Worm (Caenorhabditis elegans) whole organism, L4 larva: ENCODE measurements around the gene C10A4.9.

ENCODE experiments used
- F10B5.3 ChIP-seq: sonication (generic microtip); optimal IDR thresholded peaks from 2 replicates; lab custom pipeline; 2016; ENCODE audit warnings: mild to moderate bottlenecking, missing genetic modification characterization, missing compliant biosample characterization
- F37D6.2 ChIP-seq: sonication (generic microtip); optimal IDR thresholded peaks from 2 replicates; lab custom pipeline; 2016; ENCODE audit warnings: mild to moderate bottlenecking, missing genetic modification characterization, missing compliant biosample characterization
- F44E2.7 ChIP-seq: fragments of 200-800 bp; sonication (Bioruptor generic); IDR thresholded peaks from 2 replicates; pipeline ENCODE4 v2.1.2; 2022; ENCODE audit warnings: missing genetic modification characterization, missing compliant biosample characterization
- ZK337.2 ChIP-seq: fragments of 200-800 bp; sonication (Bioruptor generic); IDR thresholded peaks from 2 replicates; pipeline ENCODE4 v1.3.6; 2022; ENCODE audit warnings: missing genetic modification reagents, missing genetic modification characterization, missing compliant biosample characterization
- aha-1 ChIP-seq: fragments of 150-350 bp; peaks from one replicate; lab custom pipeline; 2014; ENCODE audit warnings: missing biosample characterization, missing genetic modification characterization
- ama-1 ChIP-seq: fragments of 150-350 bp; optimal IDR thresholded peaks from 2 replicates; lab custom pipeline; 2014; ENCODE audit warnings: inconsistent platforms, mixed read lengths
- attf-4 ChIP-seq: sonication (generic microtip); optimal IDR thresholded peaks from 3 replicates; lab custom pipeline; 2017; ENCODE audit warnings: missing biosample characterization, missing genetic modification characterization
- ceh-20 ChIP-seq: fragments of 200-800 bp; sonication (Bioruptor generic); IDR thresholded peaks from 2 replicates; pipeline ENCODE4 v1.3.6; 2022; ENCODE audit warnings: missing genetic modification reagents, missing genetic modification characterization, missing compliant biosample characterization
- ceh-28 ChIP-seq: fragments of 150-350 bp; optimal IDR thresholded peaks from 2 replicates; lab custom pipeline; 2014; ENCODE audit warnings: missing biosample characterization, missing genetic modification reagents, missing genetic modification characterization
- ceh-44 ChIP-seq: fragments of 200-800 bp; sonication (Bioruptor generic); IDR thresholded peaks from 2 replicates; pipeline ENCODE4 v1.3.6; 2022; ENCODE audit warnings: missing genetic modification reagents, missing genetic modification characterization, missing compliant biosample characterization
- ceh-62 ChIP-seq: sonication (generic microtip); optimal IDR thresholded peaks from 2 replicates; lab custom pipeline; 2017; ENCODE audit warnings: missing biosample characterization, missing genetic modification characterization
- ces-1 ChIP-seq: fragments of 150-350 bp; sonication (generic microtip); optimal IDR thresholded peaks from 4 replicates; lab custom pipeline; 2014; ENCODE audit warnings: missing biosample characterization, missing genetic modification reagents, missing genetic modification characterization
- daf-19 ChIP-seq: fragments of 200-800 bp; sonication (Bioruptor generic); conservative IDR thresholded peaks from 2 replicates; pipeline ENCODE4 v1.3.6; 2022; ENCODE audit warnings: missing genetic modification characterization, missing compliant biosample characterization
- daf-8 ChIP-seq: fragments of 200-800 bp; sonication (Bioruptor generic); IDR thresholded peaks from 2 replicates; pipeline ENCODE4 v1.3.6; 2022; ENCODE audit warnings: missing genetic modification characterization, missing compliant biosample characterization
- dmd-9 ChIP-seq: fragments of 200-800 bp; sonication (Bioruptor generic); IDR thresholded peaks from 2 replicates; pipeline ENCODE4 v1.3.6; 2022; ENCODE audit warnings: missing genetic modification reagents, missing genetic modification characterization, missing compliant biosample characterization
- egl-27 ChIP-seq: sonication (generic microtip); optimal IDR thresholded peaks from 3 replicates; lab custom pipeline; 2017; ENCODE audit warnings: missing biosample characterization, missing genetic modification reagents, missing genetic modification characterization
- egl-43 ChIP-seq: fragments of 200-800 bp; sonication (Bioruptor generic); IDR thresholded peaks from 2 replicates; pipeline ENCODE4 v1.3.6; 2022; ENCODE audit warnings: missing genetic modification reagents, missing genetic modification characterization, missing compliant biosample characterization
- fkh-10 ChIP-seq: fragments of 150-350 bp; optimal IDR thresholded peaks from 2 replicates; lab custom pipeline; 2014; ENCODE audit warnings: missing biosample characterization, missing genetic modification reagents, missing genetic modification characterization
- gei-8 ChIP-seq: fragments of 200-800 bp; sonication (Bioruptor generic); optimal IDR thresholded peaks from 2 replicates; lab custom pipeline; 2018; ENCODE audit warnings: mild to moderate bottlenecking, missing genetic modification characterization, missing compliant biosample characterization
- hif-1 ChIP-seq, 2 experiments: sonication (generic microtip); optimal IDR thresholded peaks; 2 replicates each; lab custom pipeline; 2016 to 2017; ENCODE audit warnings: missing compliant biosample characterization in 2 of 2, missing genetic modification characterization in 2 of 2, missing genetic modification reagents in 2 of 2, missing genotype in 2 of 2, mild to moderate bottlenecking in 1 of 2
- hmg-1.1 ChIP-seq: fragments of 200-800 bp; sonication (Bioruptor generic); IDR thresholded peaks from 2 replicates; pipeline ENCODE4 v1.3.6; 2022; ENCODE audit warnings: missing genetic modification reagents, missing genetic modification characterization, missing compliant biosample characterization
- lim-7 ChIP-seq: fragments of 200-800 bp; sonication (Bioruptor generic); IDR thresholded peaks from 2 replicates; pipeline ENCODE4 v1.3.6; 2022; ENCODE audit warnings: missing genetic modification characterization, missing compliant biosample characterization
- lin-39 ChIP-seq: fragments of 150-350 bp; optimal IDR thresholded peaks from 2 replicates; lab custom pipeline; 2014; ENCODE audit warnings: missing biosample characterization, missing genetic modification reagents, missing genetic modification characterization
- lsy-2 ChIP-seq, 2 experiments: fragments of 150-350 bp in 1 of 2; sonication (generic microtip) in 1 of 2; optimal IDR thresholded peaks; 2 replicates each; lab custom pipeline; 2014 to 2017; ENCODE audit warnings: missing biosample characterization in 2 of 2, missing genetic modification characterization in 2 of 2
- madf-5 ChIP-seq, 2 experiments: fragments of 200-800 bp; sonication (Bioruptor generic); IDR thresholded peaks; 2 replicates each; pipeline ENCODE4 v1.3.6; 2022; ENCODE audit warnings: missing compliant biosample characterization in 2 of 2, missing genetic modification characterization in 2 of 2
- madf-9 ChIP-seq: fragments of 200-800 bp; sonication (Bioruptor generic); conservative IDR thresholded peaks from 2 replicates; pipeline ENCODE4 v1.3.6; 2022; ENCODE audit warnings: missing genetic modification reagents, missing genetic modification characterization, missing compliant biosample characterization
- mdt-29 ChIP-seq: fragments of 200-800 bp; sonication (Bioruptor generic); IDR thresholded peaks from 2 replicates; pipeline ENCODE4 v1.3.6; 2022; ENCODE audit warnings: missing genetic modification reagents, missing genetic modification characterization, missing compliant biosample characterization
- nhr-11 ChIP-seq: fragments of 150-350 bp; optimal IDR thresholded peaks from 2 replicates; lab custom pipeline; 2014; ENCODE audit warnings: missing biosample characterization, missing genetic modification characterization
- nhr-42 ChIP-seq: fragments of 200-800 bp; sonication (Bioruptor generic); IDR thresholded peaks from 2 replicates; pipeline ENCODE4 v1.3.6; 2022; ENCODE audit warnings: missing genetic modification characterization, missing compliant biosample characterization
- nhr-48 ChIP-seq: sonication (generic microtip); optimal IDR thresholded peaks from 2 replicates; lab custom pipeline; 2016; ENCODE audit warnings: mild to moderate bottlenecking, missing genetic modification characterization, missing compliant biosample characterization
- nhr-6 ChIP-seq: fragments of 150-350 bp; optimal IDR thresholded peaks from 2 replicates; lab custom pipeline; 2014; ENCODE audit warnings: missing biosample characterization, missing genetic modification characterization
- rbr-2 ChIP-seq: sonication (generic microtip); optimal IDR thresholded peaks from 2 replicates; lab custom pipeline; 2016; ENCODE audit warnings: missing genotype, missing genetic modification characterization, missing compliant biosample characterization
- saeg-2 ChIP-seq: fragments of 200-800 bp; sonication (Bioruptor generic); IDR thresholded peaks from 2 replicates; pipeline ENCODE4 v1.3.6; 2022; ENCODE audit warnings: missing genetic modification reagents, missing genetic modification characterization, missing compliant biosample characterization
- sdz-12 ChIP-seq: fragments of 200-800 bp; sonication (Bioruptor generic); optimal IDR thresholded peaks from 2 replicates; lab custom pipeline; 2018; ENCODE audit warnings: mild to moderate bottlenecking, missing genetic modification characterization, missing compliant biosample characterization
- set-16 ChIP-seq: fragments of 200-800 bp; sonication (Bioruptor generic); IDR thresholded peaks from 2 replicates; pipeline ENCODE4 v1.3.6; 2022; ENCODE audit warnings: missing genetic modification reagents, missing genetic modification characterization, missing compliant biosample characterization
- skn-1 ChIP-seq: fragments of 150-350 bp; optimal IDR thresholded peaks from 2 replicates; lab custom pipeline; 2014; ENCODE audit warnings: missing biosample characterization, missing genetic modification characterization
- snpc-1.2 ChIP-seq: fragments of 200-800 bp; sonication (Bioruptor generic); IDR thresholded peaks from 2 replicates; pipeline ENCODE4 v1.3.6; 2022; ENCODE audit warnings: missing genetic modification reagents, missing genetic modification characterization, missing compliant biosample characterization
- snpc-4 ChIP-seq: fragments of 150-350 bp; optimal IDR thresholded peaks from 2 replicates; lab custom pipeline; 2014; ENCODE audit warnings: missing biosample characterization, missing genetic modification characterization
- unc-62 ChIP-seq, 3 experiments: fragments of 150-350 bp in 1 of 3; sonication (generic microtip); optimal IDR thresholded peaks in 2 of 3; peaks in 1 of 3; 1 replicate in 1 of 3; 2 replicates in 2 of 3; lab custom pipeline; 2014 to 2017; ENCODE audit warnings: missing biosample characterization in 3 of 3, missing genetic modification characterization in 3 of 3, missing genetic modification reagents in 3 of 3, missing genotype in 1 of 3
- zip-2 ChIP-seq: fragments of 150-350 bp; optimal IDR thresholded peaks from 2 replicates; lab custom pipeline; 2014; ENCODE audit warnings: missing biosample characterization, missing genetic modification characterization
- ztf-11 ChIP-seq: fragments of 150-350 bp; optimal IDR thresholded peaks from 2 replicates; lab custom pipeline; 2014; ENCODE audit warnings: missing biosample characterization, missing genetic modification characterization

Gene C10A4.9

DNA sequence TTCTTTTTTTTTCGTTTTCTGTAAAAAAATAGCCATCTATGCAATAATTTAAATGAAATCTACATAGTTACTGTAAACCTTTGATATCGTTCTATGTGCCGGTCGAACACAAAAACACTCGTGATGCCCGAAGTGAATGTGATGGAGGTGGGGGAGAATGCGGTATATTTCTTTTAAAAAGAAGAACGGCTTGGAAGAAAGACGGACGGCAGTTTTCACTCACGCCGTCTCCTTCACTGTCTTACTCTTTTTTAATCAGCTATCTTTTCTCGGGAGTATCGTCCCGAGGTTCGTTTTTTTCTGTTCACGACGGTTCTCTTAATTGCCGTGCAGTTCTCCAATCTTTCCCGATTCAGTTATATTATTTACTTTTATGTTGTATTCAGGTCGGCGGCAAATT lies 22.1 kb upstream of the C10A4.9 start, which contains the start of gene C10A4.10:
Gene C10A4.10 (plus strand): TSS at position 301 of the 400 bp plus-strand sequence.
- TF ChIP-seq set-16 (GFP tag; lab: Robert Waterston, UW) (no peak), fkh-10 (GFP tag; lab: Kevin White, UChicago) (no peak), unc-62 (GFP tag; optimal IDR thresholded peaks at IDR 0.05 in 1 of 2; lab: Kevin White, UChicago) (no peak), unc-62 (tag; optimal IDR thresholded peaks at IDR 0.05; lab: Kevin White, UChicago) (no peak), snpc-1.2 (no peak), saeg-2 (GFP tag; lab: Robert Waterston, UW) (no peak), madf-5 (GFP tag; IDR thresholded peaks at IDR 0.05; lab: Robert Waterston, UW) (no peak), ceh-62 (tag; lab: Kevin White, UChicago) (no peak), nhr-48 (tag; lab: Kevin White, UChicago) (no peak), daf-19 (GFP tag; lab: Robert Waterston, UW) (no peak), gei-8 (GFP tag; lab: Kevin White, UChicago) (no peak), rbr-2 (tag; lab: Kevin White, UChicago) (no peak), attf-4 (tag; lab: Kevin White, UChicago) (no peak), F44E2.7 (GFP tag; lab: Robert Waterston, UW) (no peak), ZK337.2 (GFP tag; lab: Robert Waterston, UW) (no peak), ceh-28 (tag; lab: Kevin White, UChicago) (no peak), mdt-29 (GFP tag; lab: Robert Waterston, UW) (no peak), ztf-11 (tag; lab: Kevin White, UChicago) (no peak)
- TF ChIP-seq, all 104 proteins: peak for 0

DNA sequence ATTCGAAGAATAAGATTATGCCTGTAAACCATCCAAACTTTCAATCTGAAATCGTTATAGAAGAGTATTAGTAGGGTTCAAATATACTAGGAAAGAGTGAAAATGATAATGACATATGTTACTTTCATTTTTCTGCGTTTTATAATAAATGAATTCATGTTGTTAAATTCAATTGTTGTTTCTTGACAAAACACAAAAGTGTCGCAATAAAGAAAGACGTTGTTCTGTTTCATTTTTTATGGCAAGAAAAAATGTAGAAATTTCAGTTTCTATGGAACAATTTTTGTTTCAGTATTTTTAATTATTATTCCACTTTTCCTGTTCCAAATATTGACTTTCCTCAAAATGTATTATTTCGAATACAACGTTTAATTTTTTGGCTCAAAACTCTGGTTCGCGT lies 19.9 kb upstream of the C10A4.9 start, which contains the start of gene C10A4.4:
Gene C10A4.4 (plus strand): TSS at position 301 of the 400 bp plus-strand sequence.
- no peak for TF ChIP-seq ceh-44 (GFP tag; lab: Robert Waterston, UW)
- no peak for TF ChIP-seq F10B5.3 (tag; lab: Kevin White, UChicago)
- TF ChIP-seq nhr-11 (tag; lab: Kevin White, UChicago), result no peak
- no peak for TF ChIP-seq ceh-20
- no peak for TF ChIP-seq madf-5 (GFP tag; IDR thresholded peaks at IDR 0.05; lab: Robert Waterston, UW)
- TF ChIP-seq nhr-6 (tag; lab: Kevin White, UChicago), result no peak

DNA sequence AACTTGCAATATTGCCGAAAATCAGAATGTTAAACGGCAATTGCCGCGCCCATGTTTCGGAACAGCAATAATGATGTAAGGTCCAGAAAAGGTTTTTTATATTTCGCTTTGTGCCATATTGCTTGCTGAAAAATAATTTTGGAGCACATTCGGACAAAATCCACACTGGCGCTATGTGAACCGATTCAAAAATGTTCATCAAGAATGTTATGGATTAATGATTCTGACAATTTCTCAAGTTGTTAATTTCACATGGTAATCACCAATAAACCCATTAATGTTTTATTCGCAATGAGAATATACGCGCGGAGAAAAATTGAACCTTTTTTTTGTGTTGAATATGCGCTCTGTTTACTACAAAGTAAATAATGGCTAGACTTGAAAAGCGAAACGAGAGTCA lies 16.1 kb upstream of the C10A4.9 start:
- no peak for TF ChIP-seq snpc-1.2
- no peak for TF ChIP-seq ztf-11 (tag; lab: Kevin White, UChicago)
- TF ChIP-seq hif-1 (tag; optimal IDR thresholded peaks at IDR 0.05; lab: Kevin White, UChicago), result no peak
- no peak for TF ChIP-seq lsy-2 (tag; optimal IDR thresholded peaks at IDR 0.05; lab: Kevin White, UChicago)
- peak in 1 of 2 experiments; percentile 74 for TF ChIP-seq unc-62 (GFP tag; optimal IDR thresholded peaks at IDR 0.05 in 1 of 2; lab: Kevin White, UChicago)
- no peak for TF ChIP-seq unc-62 (tag; optimal IDR thresholded peaks at IDR 0.05; lab: Kevin White, UChicago)
- TF ChIP-seq aha-1 (tag; lab: Kevin White, UChicago), result peak; percentile 91
- no peak for TF ChIP-seq saeg-2 (GFP tag; lab: Robert Waterston, UW)
- no peak for TF ChIP-seq zip-2 (tag; lab: Kevin White, UChicago)
- no peak for TF ChIP-seq snpc-4 (tag; lab: Kevin White, UChicago)
- TF ChIP-seq egl-43, result no peak

DNA sequence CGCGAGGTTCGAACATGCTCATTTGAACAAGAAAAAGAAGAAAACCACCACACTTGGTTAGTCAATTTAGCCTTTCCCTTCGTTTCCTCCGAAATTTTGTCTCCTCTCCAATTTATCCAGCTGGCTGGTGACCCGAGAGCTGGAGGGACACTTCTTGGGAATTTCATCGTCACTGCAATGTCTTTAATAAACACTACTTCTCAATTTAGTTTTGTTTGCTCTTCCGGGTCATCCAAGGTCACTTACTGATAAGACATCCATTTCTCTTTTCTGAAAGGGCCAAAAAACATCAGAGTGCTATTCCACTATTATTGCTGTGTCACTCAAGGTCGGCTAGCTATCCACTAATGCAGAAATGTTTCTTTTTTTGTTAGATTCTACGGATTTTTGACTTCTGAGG lies 15.3 kb upstream of the C10A4.9 start, which contains the start of gene C10A4.3:
Gene C10A4.3 (plus strand): TSS at position 301 of the 400 bp plus-strand sequence.
- TF ChIP-seq hmg-1.1, result no peak
- no peak for TF ChIP-seq sdz-12 (GFP tag; lab: Kevin White, UChicago)
- TF ChIP-seq nhr-42 (GFP tag; lab: Robert Waterston, UW), result no peak
- no peak for TF ChIP-seq ama-1 (lab: Kevin White, UChicago)
- TF ChIP-seq skn-1, result no peak
- no peak for TF ChIP-seq egl-27 (tag; lab: Kevin White, UChicago)
- no peak for TF ChIP-seq lim-7 (GFP tag; lab: Robert Waterston, UW)
- TF ChIP-seq dmd-9, result no peak
- no peak for TF ChIP-seq lin-39 (tag; lab: Kevin White, UChicago)
- TF ChIP-seq madf-9 (GFP tag; lab: Robert Waterston, UW), result no peak
- no peak for TF ChIP-seq daf-8 (GFP tag; lab: Robert Waterston, UW)
- TF ChIP-seq ces-1 (GFP tag; lab: Kevin White, UChicago), result no peak
- no peak for TF ChIP-seq F37D6.2 (tag; lab: Kevin White, UChicago)
